Fruit fly (Drosophila melanogaster) whole organism: ENCODE measurements around the gene CG31661.

ENCODE experiments used
- Dll ChIP-seq: fragments of >200 bp; optimal IDR thresholded peaks from 2 replicates; lab custom pipeline; 2017
- psq ChIP-seq: fragments of >200 bp; optimal IDR thresholded peaks from 2 replicates; lab custom pipeline; 2017
- usp ChIP-seq: fragments of >200 bp; optimal IDR thresholded peaks from 2 replicates; lab custom pipeline; 2017; ENCODE audit warnings: missing biosample characterization, missing genetic modification characterization, mixed read lengths

DNA sequence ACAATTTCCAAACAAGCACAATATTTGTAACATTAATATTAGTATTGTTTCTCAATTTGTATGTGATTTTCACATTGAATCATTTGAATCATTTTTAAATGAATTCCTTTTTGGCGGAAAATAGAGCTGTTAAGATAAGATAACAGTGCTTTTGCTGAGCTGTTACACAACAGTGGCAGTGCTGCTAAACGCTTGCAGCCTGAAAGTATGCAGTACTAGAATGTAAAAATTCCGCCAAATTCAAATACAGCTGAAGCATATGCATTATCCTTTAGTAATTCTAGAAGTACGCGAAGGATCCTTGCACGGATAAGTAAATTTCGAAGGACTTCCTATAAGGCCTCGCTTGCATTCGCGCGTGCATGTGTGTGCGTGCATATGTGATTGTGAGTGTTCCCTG lies 7.2 kb downstream of the CG31661 start:
- TF ChIP-seq usp (no peak), psq (lab: Kevin White, UChicago) (no peak), Dll (no peak)
